Worm (Caenorhabditis elegans) whole organism, young adult: ENCODE measurements around the gene casy-1.

Experiments used
- B0261.1 ChIP-seq: sonication (generic microtip); optimal IDR thresholded peaks from 2 replicates; lab custom pipeline; 2016; ENCODE audit warnings: mild to moderate bottlenecking, missing genetic modification characterization, moderate library complexity, missing compliant biosample characterization
- B0336.3 ChIP-seq: fragments of 200-800 bp; sonication (Bioruptor generic); IDR thresholded peaks from 2 replicates; pipeline ENCODE4 v1.3.6; 2022; ENCODE audit warnings: missing genetic modification characterization, missing compliant biosample characterization
- C17E4.6 ChIP-seq: fragments of 200-800 bp; sonication (Bioruptor generic); IDR thresholded peaks from 2 replicates; pipeline ENCODE4 v1.3.6; 2022; ENCODE audit warnings: missing genetic modification reagents, missing genetic modification characterization, missing compliant biosample characterization
- F22D6.2 ChIP-seq: sonication (generic microtip); optimal IDR thresholded peaks from 2 replicates; lab custom pipeline; 2016; ENCODE audit warnings: mild to moderate bottlenecking, missing genetic modification characterization, missing compliant biosample characterization
- F23B12.7 ChIP-seq: sonication (generic microtip); optimal IDR thresholded peaks from 2 replicates; lab custom pipeline; 2017; ENCODE audit warnings: missing genetic modification characterization, mild to moderate bottlenecking, missing compliant biosample characterization, antibody characterized with exemption, moderate library complexity; ENCODE audit not compliant: insufficient read depth
- F49E8.2 ChIP-seq: sonication (generic microtip); optimal IDR thresholded peaks from 3 replicates; lab custom pipeline; 2017; ENCODE audit warnings: missing genetic modification characterization, mild to moderate bottlenecking, missing compliant biosample characterization, antibody characterized with exemption, moderate library complexity; ENCODE audit not compliant: insufficient read depth
- F52B5.7 ChIP-seq: sonication (generic microtip); optimal IDR thresholded peaks from 2 replicates; lab custom pipeline; 2016; ENCODE audit warnings: mild to moderate bottlenecking, missing genetic modification characterization, missing compliant biosample characterization
- Y53F4B.3 ChIP-seq: fragments of 200-800 bp; sonication (Bioruptor generic); IDR thresholded peaks from 2 replicates; pipeline ENCODE4 v1.3.6; 2022; ENCODE audit warnings: missing genetic modification reagents, missing genetic modification characterization, missing compliant biosample characterization
- athp-1 ChIP-seq: sonication (generic microtip); optimal IDR thresholded peaks from 2 replicates; lab custom pipeline; 2017; ENCODE audit warnings: mild to moderate bottlenecking, missing genetic modification characterization, missing compliant biosample characterization
- attf-5 ChIP-seq: fragments of 200-800 bp; sonication (Bioruptor generic); optimal IDR thresholded peaks from 2 replicates; lab custom pipeline; 2018; ENCODE audit warnings: mild to moderate bottlenecking, missing genetic modification characterization, missing compliant biosample characterization
- bed-2 ChIP-seq: fragments of 200-800 bp; sonication (Bioruptor generic); IDR thresholded peaks from 2 replicates; pipeline ENCODE4 v1.3.6; 2022; ENCODE audit warnings: missing genetic modification reagents, missing genetic modification characterization, missing compliant biosample characterization
- cebp-1 ChIP-seq, 2 experiments: fragments of 200-800 bp in 1 of 2; sonication (Bioruptor generic) in 1 of 2; sonication (generic microtip) in 1 of 2; IDR thresholded peaks in 1 of 2; optimal IDR thresholded peaks in 1 of 2; 2 replicates each; pipeline versions ENCODE4 v1.3.6 to Lab custom; 2017 to 2022; ENCODE audit warnings: missing compliant biosample characterization in 2 of 2, missing genetic modification characterization in 2 of 2, mild to moderate bottlenecking in 1 of 2, missing genetic modification reagents in 1 of 2, moderate library complexity in 1 of 2
- ceh-100 ChIP-seq: fragments of 200-800 bp; sonication (Bioruptor generic); IDR thresholded peaks from 2 replicates; pipeline ENCODE4 v1.3.6; 2022; ENCODE audit warnings: missing genetic modification reagents, missing genetic modification characterization, missing compliant biosample characterization
- ceh-27 ChIP-seq: fragments of 200-800 bp; sonication (Bioruptor generic); optimal IDR thresholded peaks from 2 replicates; lab custom pipeline; 2018; ENCODE audit warnings: mild to moderate bottlenecking, missing genetic modification characterization, moderate library complexity, missing compliant biosample characterization
- ceh-40 ChIP-seq: fragments of 200-800 bp; sonication (Bioruptor generic); IDR thresholded peaks from 2 replicates; pipeline ENCODE4 v1.3.6; 2022; ENCODE audit warnings: missing genetic modification characterization, missing compliant biosample characterization
- die-1 ChIP-seq: sonication (generic microtip); optimal IDR thresholded peaks from 2 replicates; lab custom pipeline; 2016; ENCODE audit warnings: missing genotype, mild to moderate bottlenecking, missing genetic modification characterization, missing compliant biosample characterization
- dox-1 ChIP-seq: fragments of 200-800 bp; sonication (Bioruptor generic); IDR thresholded peaks from 2 replicates; pipeline ENCODE4 v1.3.6; 2022; ENCODE audit warnings: missing genetic modification reagents, missing genetic modification characterization, missing compliant biosample characterization
- dpff-1 ChIP-seq: sonication (generic microtip); optimal IDR thresholded peaks from 2 replicates; lab custom pipeline; 2017; ENCODE audit warnings: mild to moderate bottlenecking, missing genetic modification characterization, missing compliant biosample characterization
- efl-1 ChIP-seq: fragments of 150-350 bp; optimal IDR thresholded peaks from 2 replicates; lab custom pipeline; 2014; ENCODE audit warnings: missing biosample characterization, missing genetic modification reagents, missing genetic modification characterization
- egl-18 ChIP-seq: fragments of 200-800 bp; sonication (Bioruptor generic); IDR thresholded peaks from 2 replicates; pipeline ENCODE4 v1.3.6; 2022; ENCODE audit warnings: missing genetic modification reagents, missing genetic modification characterization, missing compliant biosample characterization
- egl-44 ChIP-seq: fragments of 200-800 bp; sonication (Bioruptor generic); IDR thresholded peaks from 2 replicates; pipeline ENCODE4 v1.3.6; 2022; ENCODE audit warnings: missing genetic modification reagents, missing genetic modification characterization, missing compliant biosample characterization
- egrh-3 ChIP-seq: fragments of 200-800 bp; sonication (Bioruptor generic); IDR thresholded peaks from 2 replicates; pipeline ENCODE4 v1.3.6; 2022; ENCODE audit warnings: missing genetic modification reagents, missing genetic modification characterization, missing compliant biosample characterization
- ets-4 ChIP-seq: fragments of 200-800 bp; sonication (Bioruptor generic); optimal IDR thresholded peaks from 2 replicates; lab custom pipeline; 2018; ENCODE audit warnings: mild to moderate bottlenecking, missing genetic modification characterization, missing compliant biosample characterization
- hlh-26 ChIP-seq: fragments of 200-800 bp; sonication (Bioruptor generic); conservative IDR thresholded peaks from 2 replicates; pipeline ENCODE4 v1.3.6; 2022; ENCODE audit warnings: missing genetic modification reagents, missing genetic modification characterization, missing compliant biosample characterization
- hmg-1.2 ChIP-seq: fragments of 200-800 bp; sonication (Bioruptor generic); IDR thresholded peaks from 2 replicates; pipeline ENCODE4 v1.3.6; 2022; ENCODE audit warnings: missing genetic modification reagents, missing genetic modification characterization, missing compliant biosample characterization
- hsf-1 ChIP-seq: fragments of 200-800 bp; sonication (Bioruptor generic); IDR thresholded peaks from 2 replicates; pipeline ENCODE4 v1.3.6; 2022; ENCODE audit warnings: missing genetic modification reagents, missing genetic modification characterization, missing compliant biosample characterization
- let-526 ChIP-seq: fragments of 200-800 bp; sonication (Bioruptor generic); IDR thresholded peaks from 2 replicates; pipeline ENCODE4 v1.3.6; 2022; ENCODE audit warnings: missing genetic modification reagents, missing genetic modification characterization, missing compliant biosample characterization
- lin-35 ChIP-seq, 3 experiments: fragments of 150-350 bp in 2 of 3; sonication (generic microtip) in 1 of 3; optimal IDR thresholded peaks; 2 replicates each; lab custom pipeline; 2014 to 2018; ENCODE audit warnings: missing biosample characterization in 3 of 3, missing genetic modification characterization in 3 of 3, missing genetic modification reagents in 3 of 3
- mes-4 ChIP-seq: sonication (generic microtip); optimal IDR thresholded peaks from 2 replicates; lab custom pipeline; 2016; ENCODE audit warnings: missing genotype, missing genetic modification characterization, missing compliant biosample characterization
- mxl-1 ChIP-seq: sonication (generic microtip); optimal IDR thresholded peaks from 2 replicates; lab custom pipeline; 2016; ENCODE audit warnings: missing genetic modification characterization, missing compliant biosample characterization
- nfyb-1 ChIP-seq: fragments of 200-800 bp; sonication (Bioruptor generic); IDR thresholded peaks from 2 replicates; pipeline ENCODE4 v1.3.6; 2022; ENCODE audit warnings: missing genetic modification reagents, missing genetic modification characterization, missing compliant biosample characterization
- nhr-179 ChIP-seq: sonication (generic microtip); optimal IDR thresholded peaks from 2 replicates; lab custom pipeline; 2016; ENCODE audit warnings: mild to moderate bottlenecking, missing genetic modification characterization, missing compliant biosample characterization
- nhr-80 ChIP-seq: sonication (generic microtip); optimal IDR thresholded peaks from 2 replicates; lab custom pipeline; 2016; ENCODE audit warnings: missing genetic modification characterization, missing compliant biosample characterization
- rcor-1 ChIP-seq: fragments of 200-800 bp; sonication (Bioruptor generic); IDR thresholded peaks from 2 replicates; pipeline ENCODE4 v1.3.6; 2022; ENCODE audit warnings: missing genetic modification reagents, missing genetic modification characterization, missing compliant biosample characterization
- sdz-38 ChIP-seq: sonication (generic microtip); optimal IDR thresholded peaks from 2 replicates; lab custom pipeline; 2016; ENCODE audit warnings: missing genotype, missing genetic modification characterization, missing compliant biosample characterization
- somi-1 ChIP-seq: fragments of 200-800 bp; sonication (Bioruptor generic); optimal IDR thresholded peaks from 2 replicates; lab custom pipeline; 2018; ENCODE audit warnings: mild to moderate bottlenecking, missing genetic modification characterization, missing compliant biosample characterization
- tlf-1 ChIP-seq: fragments of 200-800 bp; sonication (Bioruptor generic); optimal IDR thresholded peaks from 2 replicates; lab custom pipeline; 2018; ENCODE audit warnings: mild to moderate bottlenecking, missing genetic modification characterization, missing compliant biosample characterization
- unc-62 ChIP-seq: fragments of 150-350 bp; optimal IDR thresholded peaks from 2 replicates; lab custom pipeline; 2014; ENCODE audit warnings: missing biosample characterization, missing genetic modification reagents, missing genetic modification characterization
- zfh-2 ChIP-seq: fragments of 200-800 bp; sonication (Bioruptor generic); conservative IDR thresholded peaks from 2 replicates; pipeline ENCODE4 v1.3.6; 2022; ENCODE audit warnings: missing genetic modification reagents, missing genetic modification characterization, missing compliant biosample characterization
- zim-3 ChIP-seq: sonication (generic microtip); optimal IDR thresholded peaks from 2 replicates; lab custom pipeline; 2017; ENCODE audit warnings: mild to moderate bottlenecking, missing genetic modification characterization, moderate library complexity, missing compliant biosample characterization
- ztf-25 ChIP-seq: fragments of 200-800 bp; sonication (Bioruptor generic); IDR thresholded peaks from 2 replicates; pipeline ENCODE4 v1.3.6; 2022; ENCODE audit warnings: missing genetic modification reagents, missing genetic modification characterization, missing compliant biosample characterization
- ztf-26 ChIP-seq: sonication (generic microtip); optimal IDR thresholded peaks from 2 replicates; lab custom pipeline; 2017; ENCODE audit warnings: missing genetic modification characterization, missing compliant biosample characterization
- ztf-3 ChIP-seq: fragments of 200-800 bp; sonication (Bioruptor generic); optimal IDR thresholded peaks from 2 replicates; lab custom pipeline; 2018; ENCODE audit warnings: mild to moderate bottlenecking, missing genetic modification characterization, missing compliant biosample characterization

The casy-1 gene

DNA sequence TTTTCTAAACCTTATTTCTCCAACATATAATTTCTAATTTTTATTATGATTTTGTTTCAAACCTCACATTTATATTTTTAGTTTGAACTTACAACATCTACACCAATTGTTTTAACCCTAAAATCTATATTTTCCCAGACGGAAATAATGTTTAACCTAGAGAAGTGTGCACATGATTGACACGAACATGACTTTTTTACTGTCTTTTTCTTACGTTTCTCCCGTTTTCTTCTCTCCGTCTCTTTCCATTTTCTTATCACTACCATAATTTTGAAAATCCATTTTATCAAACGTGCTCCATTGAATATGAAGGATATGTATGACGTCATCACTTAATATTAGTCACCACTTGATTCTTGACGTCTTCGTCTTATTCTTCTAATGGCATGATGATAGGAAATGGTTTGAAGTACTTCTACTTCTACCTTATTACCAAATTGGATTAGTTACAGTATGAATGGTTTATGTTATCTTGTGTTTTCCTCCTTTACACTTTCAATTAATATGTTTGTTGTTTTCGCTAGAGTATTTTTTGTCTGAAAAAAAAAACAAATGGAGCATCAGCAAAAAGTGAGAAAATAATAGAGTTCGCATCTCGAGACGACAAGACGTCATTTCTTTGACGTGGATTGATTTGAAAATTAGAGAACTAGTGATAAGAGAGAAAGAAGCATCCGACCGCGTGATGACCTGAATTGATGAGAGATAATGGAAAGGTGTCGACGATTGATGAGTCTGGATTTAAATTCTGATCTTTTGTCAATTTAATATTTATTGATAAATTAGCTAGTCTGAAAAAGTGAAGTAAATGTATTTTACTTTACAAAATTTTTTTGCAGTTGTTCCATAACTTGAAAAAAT is 24.3 kb downstream of the casy-1 start (continued):
- no peak for TF ChIP-seq ceh-100 (GFP tag; lab: Robert Waterston, UW)
- TF ChIP-seq mxl-1 (tag; lab: Kevin White, UChicago) = no peak
- no peak for TF ChIP-seq F52B5.7 (tag; lab: Kevin White, UChicago)
- no peak for TF ChIP-seq B0261.1 (tag; lab: Kevin White, UChicago)
- TF ChIP-seq ceh-27 = no peak
- TF ChIP-seq nfyb-1 = no peak
- no peak for TF ChIP-seq C17E4.6 (GFP tag; lab: Robert Waterston, UW)
- no peak for TF ChIP-seq ceh-40
- TF ChIP-seq cebp-1 (GFP tag; IDR thresholded peaks at IDR 0.05; lab: Robert Waterston, UW) = no peak
- TF ChIP-seq cebp-1 (tag; optimal IDR thresholded peaks at IDR 0.05; lab: Kevin White, UChicago) = peak; percentile 25

DNA sequence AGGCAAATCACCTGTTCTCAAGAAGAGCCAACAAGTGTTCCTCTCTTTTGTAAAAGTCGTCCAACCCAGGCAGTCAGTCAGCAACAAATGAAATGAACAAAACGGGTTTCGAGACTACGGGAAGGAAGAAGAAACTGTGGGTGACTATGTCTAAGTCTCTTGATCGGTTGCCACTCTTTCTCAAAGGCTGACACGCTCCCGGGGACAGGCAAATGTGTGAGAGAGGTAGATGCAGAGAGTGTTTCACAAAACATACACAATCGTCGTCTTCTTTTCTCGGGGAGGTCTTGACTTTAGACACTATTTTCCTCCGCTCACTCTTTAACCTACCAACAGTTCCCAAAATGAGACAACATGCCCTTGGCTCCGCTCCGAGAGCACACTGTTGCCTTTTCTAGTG is 25.4 kb downstream of the casy-1 start:
- peak; percentile 43 for TF ChIP-seq attf-5 (GFP tag; lab: Kevin White, UChicago)
- TF ChIP-seq dox-1 = peak; percentile 60; the same call in 1 of the 2 replicates
- TF ChIP-seq tlf-1 (GFP tag; lab: Kevin White, UChicago) = no peak
- no peak for TF ChIP-seq cebp-1 (GFP tag; IDR thresholded peaks at IDR 0.05; lab: Robert Waterston, UW)
- TF ChIP-seq cebp-1 (tag; optimal IDR thresholded peaks at IDR 0.05; lab: Kevin White, UChicago) = peak; percentile 25
- no peak for TF ChIP-seq ztf-3 (GFP tag; lab: Kevin White, UChicago)
- 0 out of 2 replicates have a peak, but pooled peaks have one; percentile 25 for TF ChIP-seq zfh-2
- peak; percentile 59 for TF ChIP-seq nhr-80 (tag; lab: Kevin White, UChicago)

DNA sequence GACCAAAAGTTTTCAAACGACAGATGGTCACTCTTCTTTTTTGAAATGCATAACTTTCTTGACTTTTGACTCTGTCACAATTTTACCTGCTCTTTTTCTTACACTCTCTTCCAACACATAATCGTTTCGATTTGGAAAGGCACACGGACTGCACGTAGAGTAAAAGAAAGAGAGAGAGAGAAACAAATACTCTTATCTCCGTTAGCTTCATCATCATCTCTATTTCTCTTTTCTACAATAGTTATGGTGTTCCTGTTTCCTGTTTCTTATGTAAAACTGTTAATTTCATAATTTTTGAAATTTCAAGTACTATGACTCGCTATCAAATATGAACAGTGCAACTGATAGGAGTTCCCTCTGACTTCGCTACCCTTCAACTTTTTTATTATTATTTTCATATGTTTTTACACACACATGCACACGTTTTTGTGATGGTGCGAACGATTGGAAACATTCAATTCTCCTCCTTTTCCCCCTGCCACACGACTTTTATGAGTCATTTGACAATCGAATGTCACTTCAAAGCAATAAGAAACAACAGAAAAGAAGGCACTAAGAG is 26.3 kb downstream of the casy-1 start:
- TF ChIP-seq B0336.3 (GFP tag; lab: Robert Waterston, UW) (no peak), F23B12.7 (tag; lab: Kevin White, UChicago) (peak; percentile 27), ztf-3 (GFP tag; lab: Kevin White, UChicago) (no peak), dpff-1 (tag; lab: Kevin White, UChicago) (no peak), zim-3 (no peak), die-1 (tag; lab: Kevin White, UChicago) (no peak), somi-1 (no peak), ztf-25 (GFP tag; lab: Robert Waterston, UW) (no peak), let-526 (GFP tag; lab: Robert Waterston, UW) (no peak), sdz-38 (tag; lab: Kevin White, UChicago) (no peak), nhr-179 (tag; lab: Kevin White, UChicago) (no peak), hsf-1 (GFP tag; lab: Robert Waterston, UW) (no peak), egl-44 (no peak), hlh-26 (GFP tag; lab: Robert Waterston, UW) (no peak), nfyb-1 (no peak), nhr-80 (tag; lab: Kevin White, UChicago) (peak; percentile 98), athp-1 (no peak), Y53F4B.3 (no peak), F49E8.2 (tag; lab: Kevin White, UChicago) (no peak), F22D6.2 (tag; lab: Kevin White, UChicago) (no peak), rcor-1 (GFP tag; lab: Robert Waterston, UW) (0 out of 2 replicates have a peak, but pooled peaks have one; percentile 15), efl-1 (GFP tag; lab: Kevin White, UChicago) (no peak), mes-4 (tag; lab: Kevin White, UChicago) (no peak), lin-35 (GFP tag; optimal IDR thresholded peaks at IDR 0.05; lab: Kevin White, UChicago) (no peak), egrh-3 (GFP tag; lab: Robert Waterston, UW) (no peak), unc-62 (GFP tag; lab: Kevin White, UChicago) (peak; percentile 66), bed-2 (GFP tag; lab: Robert Waterston, UW) (no peak), egl-18 (GFP tag; lab: Robert Waterston, UW) (no peak), dox-1 (peak; percentile 63; the same call in 1 of the 2 replicates), hmg-1.2 (0 out of 2 replicates have a peak, but pooled peaks have one; percentile 6), ztf-26 (tag; lab: Kevin White, UChicago) (no peak), ets-4 (GFP tag; lab: Kevin White, UChicago) (peak; percentile 54)
